Fruit fly (Drosophila melanogaster) whole organism, embryonic: ENCODE results near the gene frj.

Experiments used
- Ada2b ChIP-seq: fragments of 200-800 bp; sonication (Bioruptor generic); IDR thresholded peaks from 2 replicates; pipeline ENCODE4 v1.3.6; 2022; ENCODE audit warnings: missing biosample characterization, missing genetic modification characterization
- BtbVII ChIP-seq: fragments of 200-800 bp; sonication (Bioruptor generic); optimal IDR thresholded peaks from 3 replicates; lab custom pipeline; 2017; ENCODE audit warnings: missing biosample characterization, mild to moderate bottlenecking, missing genetic modification characterization
- CG10274 ChIP-seq: fragments of 200-800 bp; sonication (Bioruptor generic); optimal IDR thresholded peaks from 3 replicates; lab custom pipeline; 2017; ENCODE audit warnings: missing biosample characterization, mild to moderate bottlenecking, missing genetic modification characterization
- CG11456 ChIP-seq: fragments of 200-800 bp; sonication (Bioruptor generic); IDR thresholded peaks from 3 replicates; pipeline ENCODE4 v1.3.6; 2022; ENCODE audit warnings: missing biosample characterization, missing genetic modification characterization
- CG12155 ChIP-seq: fragments of 200-800 bp; sonication (Bioruptor generic); optimal IDR thresholded peaks from 3 replicates; lab custom pipeline; 2016; ENCODE audit warnings: missing biosample characterization, missing genetic modification characterization
- CG14050 ChIP-seq: fragments of 200-800 bp; sonication (Bioruptor generic); IDR thresholded peaks from 3 replicates; pipeline ENCODE4 v1.3.6; 2022; ENCODE audit warnings: missing biosample characterization, missing genetic modification characterization
- CG14965 ChIP-seq: fragments of 200-800 bp; sonication (Bioruptor generic); optimal IDR thresholded peaks from 2 replicates; lab custom pipeline; 2016; ENCODE audit warnings: missing biosample characterization, missing genetic modification characterization, borderline replicate concordance
- CG15514 ChIP-seq: fragments of 200-800 bp; sonication (Bioruptor generic); optimal IDR thresholded peaks from 3 replicates; lab custom pipeline; 2017; ENCODE audit warnings: missing biosample characterization, missing genetic modification characterization, mild to moderate bottlenecking, moderate library complexity, missing genetic modification reagents
- CG2199 ChIP-seq: fragments of 200-800 bp; sonication (Bioruptor generic); IDR thresholded peaks from 3 replicates; pipeline ENCODE4 v1.3.6; 2022; ENCODE audit warnings: missing biosample characterization, missing genetic modification characterization
- CG2202 ChIP-seq: fragments of 200-800 bp; sonication (Bioruptor generic); optimal IDR thresholded peaks from 2 replicates; lab custom pipeline; 2018; ENCODE audit warnings: missing biosample characterization, mild to moderate bottlenecking, missing genetic modification characterization
- CG3163 ChIP-seq: fragments of 200-800 bp; sonication (Bioruptor generic); optimal IDR thresholded peaks from 3 replicates; lab custom pipeline; 2016; ENCODE audit warnings: missing biosample characterization, missing genetic modification characterization
- CG33557 ChIP-seq: fragments of 200-800 bp; sonication (Bioruptor generic); optimal IDR thresholded peaks from 2 replicates; lab custom pipeline; 2019; ENCODE audit warnings: missing biosample characterization, mild to moderate bottlenecking, missing genetic modification characterization, moderate library complexity
- CG3838 ChIP-seq: fragments of 200-800 bp; sonication (Bioruptor generic); optimal IDR thresholded peaks from 3 replicates; lab custom pipeline; 2016; ENCODE audit warnings: missing biosample characterization, missing genetic modification characterization
- CG4282 ChIP-seq: fragments of 200-800 bp; sonication (Bioruptor generic); optimal IDR thresholded peaks from 2 replicates; lab custom pipeline; 2016; ENCODE audit warnings: missing biosample characterization, missing genetic modification characterization
- CG5180 ChIP-seq: fragments of 200-800 bp; sonication (Bioruptor generic); optimal IDR thresholded peaks from 3 replicates; lab custom pipeline; 2017; ENCODE audit warnings: missing biosample characterization, missing genetic modification characterization, mild to moderate bottlenecking, moderate library complexity, missing genetic modification reagents
- CG5245 ChIP-seq: fragments of 200-800 bp; sonication (Bioruptor generic); optimal IDR thresholded peaks from 3 replicates; lab custom pipeline; 2016; ENCODE audit warnings: missing biosample characterization, missing genetic modification characterization
- CG6683 ChIP-seq: fragments of 200-800 bp; sonication (Bioruptor generic); optimal IDR thresholded peaks from 2 replicates; lab custom pipeline; 2017; ENCODE audit warnings: missing biosample characterization, mild to moderate bottlenecking, missing genetic modification characterization, missing genetic modification reagents
- CG6854 ChIP-seq: fragments of 200-800 bp; sonication (Bioruptor generic); optimal IDR thresholded peaks from 3 replicates; lab custom pipeline; 2017; ENCODE audit warnings: missing biosample characterization, mild to moderate bottlenecking, missing genetic modification characterization
- CG9437 ChIP-seq: fragments of 200-800 bp; sonication (Bioruptor generic); optimal IDR thresholded peaks from 2 replicates; lab custom pipeline; 2018; ENCODE audit warnings: missing biosample characterization, mild to moderate bottlenecking, missing genetic modification characterization
- CkIIα-i1 ChIP-seq: fragments of 200-800 bp; sonication (Bioruptor generic); IDR thresholded peaks from 2 replicates; pipeline ENCODE4 v1.3.6; 2022; ENCODE audit warnings: missing biosample characterization, missing genetic modification characterization
- D19B ChIP-seq: fragments of 200-800 bp; sonication (Bioruptor generic); optimal IDR thresholded peaks from 2 replicates; lab custom pipeline; 2017; ENCODE audit warnings: missing biosample characterization, mild to moderate bottlenecking, missing genetic modification characterization
- Doc2 ChIP-seq: fragments of 200-800 bp; sonication (Bioruptor generic); IDR thresholded peaks from 2 replicates; pipeline ENCODE4 v1.3.6; 2022; ENCODE audit warnings: missing biosample characterization, missing genetic modification characterization
- Doc3 ChIP-seq: fragments of 200-800 bp; sonication (Bioruptor generic); IDR thresholded peaks from 3 replicates; pipeline ENCODE4 v1.3.6; 2022; ENCODE audit warnings: missing biosample characterization, missing genetic modification characterization; ENCODE audit not compliant: partially characterized antibody
- Fer1 ChIP-seq: fragments of 200-800 bp; sonication (Bioruptor generic); optimal IDR thresholded peaks from 2 replicates; lab custom pipeline; 2017; ENCODE audit warnings: missing biosample characterization, mild to moderate bottlenecking, missing genetic modification characterization
- Hr3 ChIP-seq: fragments of 200-800 bp; sonication (Bioruptor generic); optimal IDR thresholded peaks from 3 replicates; lab custom pipeline; 2016; ENCODE audit warnings: missing biosample characterization, missing genetic modification characterization
- Lpt ChIP-seq: fragments of >200 bp; optimal IDR thresholded peaks from 2 replicates; lab custom pipeline; 2018; ENCODE audit warnings: missing biosample characterization, missing genetic modification characterization
- Mrtf ChIP-seq: fragments of 200-800 bp; sonication (Bioruptor generic); IDR thresholded peaks from 3 replicates; pipeline ENCODE4 v1.3.6; 2022; ENCODE audit warnings: missing biosample characterization, missing genetic modification characterization
- Opbp ChIP-seq: fragments of 200-800 bp; sonication (Bioruptor generic); IDR thresholded peaks from 3 replicates; pipeline ENCODE4 v1.3.6; 2022; ENCODE audit warnings: missing biosample characterization, missing genetic modification characterization; ENCODE audit not compliant: partially characterized antibody
- PHDP ChIP-seq: fragments of 200-800 bp; sonication (Bioruptor generic); optimal IDR thresholded peaks from 3 replicates; lab custom pipeline; 2018; ENCODE audit warnings: missing biosample characterization, mild to moderate bottlenecking, missing genetic modification characterization, moderate library complexity
- Xbp1 ChIP-seq: fragments of 200-800 bp; sonication (Bioruptor generic); optimal IDR thresholded peaks from 3 replicates; lab custom pipeline; 2016; ENCODE audit warnings: missing biosample characterization, mild to moderate bottlenecking, missing genetic modification characterization
- amos ChIP-seq: fragments of 200-800 bp; sonication (Bioruptor generic); IDR thresholded peaks from 2 replicates; pipeline ENCODE4 v1.3.6; 2022; ENCODE audit warnings: missing biosample characterization, missing genetic modification characterization; ENCODE audit not compliant: partially characterized antibody
- chif ChIP-seq, 2 experiments: fragments of 200-800 bp; sonication (Bioruptor generic); optimal IDR thresholded peaks; 3 replicates each; lab custom pipeline; 2016; ENCODE audit warnings: missing biosample characterization in 2 of 2, missing genetic modification characterization in 2 of 2
- chn ChIP-seq: fragments of 200-800 bp; sonication (Bioruptor generic); optimal IDR thresholded peaks from 2 replicates; lab custom pipeline; 2016; ENCODE audit warnings: missing biosample characterization, missing genetic modification characterization
- croc ChIP-seq: fragments of 200-800 bp; sonication (Bioruptor generic); conservative IDR thresholded peaks from 3 replicates; pipeline ENCODE4 v1.3.6; 2022; ENCODE audit warnings: missing biosample characterization, missing genetic modification characterization
- dm ChIP-seq: fragments of 200-800 bp; sonication (Bioruptor generic); optimal IDR thresholded peaks from 3 replicates; lab custom pipeline; 2016; ENCODE audit warnings: missing biosample characterization, missing genetic modification characterization
- eve ChIP-seq, 2 experiments: fragments of >200 bp; optimal IDR thresholded peaks; 2 replicates each; lab custom pipeline; 2017; ENCODE audit warnings: missing biosample characterization in 2 of 2, missing genetic modification characterization in 2 of 2
- exex ChIP-seq: fragments of 200-800 bp; sonication (Bioruptor generic); optimal IDR thresholded peaks from 4 replicates; lab custom pipeline; 2018; ENCODE audit warnings: missing biosample characterization, mild to moderate bottlenecking, missing genetic modification characterization, moderate library complexity
- eyg ChIP-seq: fragments of 200-800 bp; sonication (Bioruptor generic); optimal IDR thresholded peaks from 3 replicates; lab custom pipeline; 2016; ENCODE audit warnings: missing biosample characterization, missing genetic modification characterization
- fd96Cb ChIP-seq: fragments of 200-800 bp; sonication (Bioruptor generic); optimal IDR thresholded peaks from 2 replicates; lab custom pipeline; 2018; ENCODE audit warnings: missing biosample characterization, mild to moderate bottlenecking, missing genetic modification characterization, moderate library complexity
- gro ChIP-seq: fragments of 200-800 bp; sonication (Bioruptor generic); optimal IDR thresholded peaks from 2 replicates; lab custom pipeline; 2016; ENCODE audit warnings: missing biosample characterization, missing genetic modification characterization
- gsb ChIP-seq: fragments of 200-800 bp; sonication (Bioruptor generic); IDR thresholded peaks from 2 replicates; pipeline ENCODE4 v1.3.6; 2022; ENCODE audit warnings: missing biosample characterization, missing genetic modification characterization
- lilli ChIP-seq: fragments of 200-800 bp; sonication (Bioruptor generic); optimal IDR thresholded peaks from 3 replicates; lab custom pipeline; 2016; ENCODE audit warnings: missing biosample characterization, missing genetic modification characterization
- lov ChIP-seq, 2 experiments: fragments of 200-800 bp in 1 of 2; fragments of >200 bp in 1 of 2; sonication (Bioruptor generic) in 1 of 2; IDR thresholded peaks in 1 of 2; optimal IDR thresholded peaks in 1 of 2; 2 replicates in 1 of 2; 3 replicates in 1 of 2; pipeline versions ENCODE4 v1.3.6 to Lab custom; 2017 to 2022; ENCODE audit warnings: missing biosample characterization in 1 of 2, missing genetic modification characterization in 1 of 2
- phol ChIP-seq: fragments of 200-800 bp; sonication (Bioruptor generic); optimal IDR thresholded peaks from 3 replicates; lab custom pipeline; 2018; ENCODE audit warnings: missing biosample characterization, mild to moderate bottlenecking, missing genetic modification characterization, moderate library complexity
- sisA ChIP-seq: fragments of 200-800 bp; sonication (Bioruptor generic); IDR thresholded peaks from 2 replicates; pipeline ENCODE4 v1.3.6; 2022; ENCODE audit warnings: missing biosample characterization, missing genetic modification characterization
- tll ChIP-seq, 2 experiments: fragments of 200-800 bp in 1 of 2; fragments of >200 bp in 1 of 2; sonication (Bioruptor generic) in 1 of 2; optimal IDR thresholded peaks; 2 replicates each; lab custom pipeline; 2017 to 2019; ENCODE audit warnings: missing biosample characterization in 2 of 2, missing genetic modification characterization in 2 of 2, mild to moderate bottlenecking in 1 of 2, moderate library complexity in 1 of 2
- tx ChIP-seq: fragments of 200-800 bp; sonication (Bioruptor generic); optimal IDR thresholded peaks from 2 replicates; lab custom pipeline; 2016; ENCODE audit warnings: missing biosample characterization, missing genetic modification characterization
- unpg ChIP-seq: fragments of 200-800 bp; sonication (Bioruptor generic); optimal IDR thresholded peaks from 3 replicates; lab custom pipeline; 2018; ENCODE audit warnings: missing biosample characterization, mild to moderate bottlenecking, missing genetic modification characterization, moderate library complexity
- vfl ChIP-seq: fragments of 200-800 bp; sonication (Bioruptor generic); optimal IDR thresholded peaks from 2 replicates; lab custom pipeline; 2016; ENCODE audit warnings: missing biosample characterization, missing genetic modification characterization
- wek ChIP-seq: fragments of 200-800 bp; sonication (Bioruptor generic); optimal IDR thresholded peaks from 3 replicates; lab custom pipeline; 2018; ENCODE audit warnings: missing biosample characterization, mild to moderate bottlenecking, missing genetic modification characterization, moderate library complexity

frj gene

DNA sequence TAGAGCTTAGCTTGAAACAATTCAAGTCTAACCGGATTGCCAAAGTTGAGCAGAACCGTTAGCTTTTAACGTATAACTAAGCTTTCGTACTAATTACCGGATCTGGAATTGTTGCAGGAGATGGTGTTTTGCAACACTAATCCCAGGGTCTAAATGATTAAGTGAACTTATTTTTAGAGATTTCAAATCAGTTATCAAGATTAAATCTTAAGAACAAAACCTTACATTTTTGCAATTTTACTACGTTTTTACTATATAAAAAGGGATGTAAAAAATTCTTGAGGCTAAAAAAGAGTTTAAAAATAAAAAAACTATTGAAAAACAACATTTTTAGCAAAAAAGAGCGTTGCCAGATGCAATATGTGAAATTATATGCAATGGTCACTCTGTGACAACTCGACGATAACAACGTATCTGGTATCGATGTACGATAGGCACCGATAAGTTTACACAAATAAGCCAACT, 32.9 kb downstream of the frj start, which contains the start of the genes KFase and epsilonCOP (continued):
- TF ChIP-seq CG6683 (GFP tag; lab: Kevin White, UChicago) (peak; percentile 47), amos (GFP tag; lab: Robert Waterston, UW) (peak; percentile 65), CG11456 (0 out of 3 replicates have a peak, but pooled peaks have one; percentile 52), wek (GFP tag; lab: Kevin White, UChicago) (no peak), Mrtf (GFP tag; lab: Robert Waterston, UW) (no peak), exex (tag; lab: Kevin White, UChicago) (peak; percentile 68), CG2199 (GFP tag; lab: Robert Waterston, UW) (no peak), fd96Cb (tag; lab: Kevin White, UChicago) (peak; percentile 1), CG10274 (GFP tag; lab: Kevin White, UChicago) (no peak), chif (GFP tag; optimal IDR thresholded peaks at IDR 0.05; lab: Kevin White, UChicago) (peak; percentile 34 to 36), CG6854 (no peak), CG3163 (GFP tag; lab: Kevin White, UChicago) (peak; percentile 5), CG9437 (GFP tag; lab: Kevin White, UChicago) (peak; percentile 81), Xbp1 (GFP tag; lab: Kevin White, UChicago) (peak; percentile 74), gsb (GFP tag; lab: Robert Waterston, UW) (no peak), Fer1 (GFP tag; lab: Kevin White, UChicago) (peak; percentile 74), Opbp (GFP tag; lab: Robert Waterston, UW) (peak; percentile 75; the same call in 2 of the 3 replicates), unpg (peak; percentile 37), phol (tag; lab: Kevin White, UChicago) (peak; percentile 73), gro (GFP tag; lab: Kevin White, UChicago) (peak; percentile 49), CG12155 (peak; percentile 58), CG3838 (no peak), CkIIα-i1 (GFP tag; lab: Robert Waterston, UW) (no peak), D19B (GFP tag; lab: Kevin White, UChicago) (peak; percentile 5), CG4282 (GFP tag; lab: Kevin White, UChicago) (no peak), CG33557 (GFP tag; lab: Kevin White, UChicago) (peak; percentile 44), CG2202 (tag; lab: Kevin White, UChicago) (no peak), CG14965 (GFP tag; lab: Kevin White, UChicago) (no peak), Ada2b (GFP tag; lab: Robert Waterston, UW) (no peak), BtbVII (GFP tag; lab: Kevin White, UChicago) (peak; percentile 36), croc (GFP tag; lab: Robert Waterston, UW) (no peak), CG5245 (peak; percentile 38), CG5180 (no peak), vfl (GFP tag; lab: Kevin White, UChicago) (peak; percentile 60), Doc3 (GFP tag; lab: Robert Waterston, UW) (no peak; the same call in 2 of the 3 replicates), Hr3 (GFP tag; lab: Kevin White, UChicago) (peak; percentile 51), tll (GFP tag; optimal IDR thresholded peaks at IDR 0.05; lab: Kevin White, UChicago) (no peak), eve (GFP tag; optimal IDR thresholded peaks at IDR 0.05; lab: Kevin White, UChicago) (no peak), tx (GFP tag; lab: Kevin White, UChicago) (peak; percentile 50), PHDP (tag; lab: Kevin White, UChicago) (peak; percentile 60), CG15514 (GFP tag; lab: Kevin White, UChicago) (peak; percentile 96), lov (optimal IDR thresholded peaks at IDR 0.05; lab: Kevin White, UChicago) (no peak), lov (GFP tag; IDR thresholded peaks at IDR 0.05; lab: Robert Waterston, UW) (no peak), lilli (GFP tag; lab: Kevin White, UChicago) (peak; percentile 79), eyg (peak; percentile 59), CG14050 (GFP tag; lab: Robert Waterston, UW) (0 out of 3 replicates have a peak, but pooled peaks have one; percentile 26), dm (GFP tag; lab: Kevin White, UChicago) (peak; percentile 37), sisA (GFP tag; lab: Robert Waterston, UW) (no peak), chn (GFP tag; lab: Kevin White, UChicago) (peak; percentile 70), Lpt (GFP tag; lab: Kevin White, UChicago) (no peak), Doc2 (GFP tag; lab: Robert Waterston, UW) (no peak)
